Worm (Caenorhabditis elegans): ENCODE data around the gene K11H12.3.

Gene K11H12.3

ce11 chrIV:664122-664521, 9.2 kb downstream of the K11H12.3 start:
- TF ChIP-seq dao-5 (tag; optimal IDR thresholded peaks at IDR 0.05) (no peak), W03F9.2 (tag; optimal IDR thresholded peaks at IDR 0.05) (no peak), him-1 (tag; optimal IDR thresholded peaks at IDR 0.05) (no peak)

ce11 chrIV:661623-662022, 11.7 kb downstream of the K11H12.3 start:
- TF ChIP-seq him-1 (tag; optimal IDR thresholded peaks at IDR 0.05) (no peak), dao-5 (tag; optimal IDR thresholded peaks at IDR 0.05) (no peak), W03F9.2 (tag; optimal IDR thresholded peaks at IDR 0.05) (no peak)

ce11 chrIV:659585-659984, 13.7 kb downstream of the K11H12.3 start:
- TF ChIP-seq him-1 (tag; optimal IDR thresholded peaks at IDR 0.05), result no peak
- TF ChIP-seq dao-5 (tag; optimal IDR thresholded peaks at IDR 0.05), result no peak
- no peak for TF ChIP-seq W03F9.2 (tag; optimal IDR thresholded peaks at IDR 0.05)

- no peak for TF ChIP-seq him-1 (tag; optimal IDR thresholded peaks at IDR 0.05)
- TF ChIP-seq dao-5 (tag; optimal IDR thresholded peaks at IDR 0.05), result no peak
- TF ChIP-seq W03F9.2 (tag; optimal IDR thresholded peaks at IDR 0.05), result no peak
Measured at ce11 chrIV:658497-659177, 14.6 kb downstream of the K11H12.3 start.

- no peak for TF ChIP-seq him-1 (tag; optimal IDR thresholded peaks at IDR 0.05)
- no peak for TF ChIP-seq dao-5 (tag; optimal IDR thresholded peaks at IDR 0.05)
Measured at ce11 chrIV:657932-658331, 15.3 kb downstream of the K11H12.3 start.

ce11 chrIV:657046-657445, 16.2 kb downstream of the K11H12.3 start:
- no peak for TF ChIP-seq him-1 (tag; optimal IDR thresholded peaks at IDR 0.05)
- TF ChIP-seq dao-5 (tag; optimal IDR thresholded peaks at IDR 0.05), result no peak
- TF ChIP-seq W03F9.2 (tag; optimal IDR thresholded peaks at IDR 0.05), result no peak

ce11 chrIV:654526-655440, 18.5 kb downstream of the K11H12.3 start, which contains the start of the genes rpl-15 and K11H12.8:
TSS of gene rpl-15 (minus strand) at chrIV:654576.
TSS of gene K11H12.8 (plus strand) at chrIV:655390.
- TF ChIP-seq W03F9.2 (tag; optimal IDR thresholded peaks at IDR 0.05) (peak; percentile 99), dao-5 (tag; optimal IDR thresholded peaks at IDR 0.05) (peak; percentile 83), him-1 (tag; optimal IDR thresholded peaks at IDR 0.05) (peak; percentile 100)

ce11 chrIV:653138-653848, 20.0 kb downstream of the K11H12.3 start, which contains the start of gene K11H12.1:
TSS of gene K11H12.1 (minus strand) at chrIV:653421.
- no peak for TF ChIP-seq him-1 (tag; optimal IDR thresholded peaks at IDR 0.05)
- no peak for TF ChIP-seq dao-5 (tag; optimal IDR thresholded peaks at IDR 0.05)
- TF ChIP-seq W03F9.2 (tag; optimal IDR thresholded peaks at IDR 0.05), result no peak

ce11 chrIV:649365-649764, 23.9 kb downstream of the K11H12.3 start, which contains the start of gene K11H12.9:
TSS of gene K11H12.9 (plus strand) at chrIV:649665.
- TF ChIP-seq W03F9.2 (tag; optimal IDR thresholded peaks at IDR 0.05) (no peak), him-1 (tag; optimal IDR thresholded peaks at IDR 0.05) (no peak), dao-5 (tag; optimal IDR thresholded peaks at IDR 0.05) (no peak)

ce11 chrIV:648362-648761, 24.9 kb downstream of the K11H12.3 start:
- TF ChIP-seq dao-5 (tag; optimal IDR thresholded peaks at IDR 0.05), result no peak
- no peak for TF ChIP-seq him-1 (tag; optimal IDR thresholded peaks at IDR 0.05)

ce11 chrIV:643481-643880, 29.8 kb downstream of the K11H12.3 start:
- TF ChIP-seq W03F9.2 (tag; optimal IDR thresholded peaks at IDR 0.05), result no peak
- TF ChIP-seq him-1 (tag; optimal IDR thresholded peaks at IDR 0.05), result no peak
- no peak for TF ChIP-seq dao-5 (tag; optimal IDR thresholded peaks at IDR 0.05)

- TF ChIP-seq W03F9.2 (tag; optimal IDR thresholded peaks at IDR 0.05), result no peak
Measured at ce11 chrIV:639167-639566, 34.1 kb downstream of the K11H12.3 start.

ce11 chrIV:633565-633964, 39.7 kb downstream of the K11H12.3 start:
- TF ChIP-seq him-1 (tag; optimal IDR thresholded peaks at IDR 0.05) (no peak), dao-5 (tag; optimal IDR thresholded peaks at IDR 0.05) (no peak), W03F9.2 (tag; optimal IDR thresholded peaks at IDR 0.05) (no peak)

ce11 chrIV:631869-632268, 41.4 kb downstream of the K11H12.3 start:
- TF ChIP-seq him-1 (tag; optimal IDR thresholded peaks at IDR 0.05), result no peak
- TF ChIP-seq W03F9.2 (tag; optimal IDR thresholded peaks at IDR 0.05), result no peak
- no peak for TF ChIP-seq dao-5 (tag; optimal IDR thresholded peaks at IDR 0.05)
